Worm (Caenorhabditis elegans) whole organism, L1 larva: Measurements from ENCODE around the gene pho-5.

Source experiments
- ama-1 ChIP-seq: fragments of 150-350 bp; optimal IDR thresholded peaks from 2 replicates; lab custom pipeline; 2014
- lin-15B ChIP-seq: fragments of 150-350 bp; sonication (generic microtip); optimal IDR thresholded peaks from 3 replicates; lab custom pipeline; 2014; ENCODE audit warnings: missing biosample characterization, missing genetic modification characterization
- lin-39 ChIP-seq: fragments of 150-350 bp; optimal IDR thresholded peaks from 2 replicates; lab custom pipeline; 2014; ENCODE audit warnings: missing biosample characterization, missing genetic modification reagents, missing genetic modification characterization
- unc-130 ChIP-seq: fragments of 150-350 bp; optimal IDR thresholded peaks from 2 replicates; lab custom pipeline; 2017; ENCODE audit warnings: missing biosample characterization, missing genetic modification characterization, inconsistent platforms
- unc-62 ChIP-seq: fragments of 150-350 bp; optimal IDR thresholded peaks from 2 replicates; lab custom pipeline; 2014; ENCODE audit warnings: missing biosample characterization, missing genetic modification reagents, missing genetic modification characterization

DNA sequence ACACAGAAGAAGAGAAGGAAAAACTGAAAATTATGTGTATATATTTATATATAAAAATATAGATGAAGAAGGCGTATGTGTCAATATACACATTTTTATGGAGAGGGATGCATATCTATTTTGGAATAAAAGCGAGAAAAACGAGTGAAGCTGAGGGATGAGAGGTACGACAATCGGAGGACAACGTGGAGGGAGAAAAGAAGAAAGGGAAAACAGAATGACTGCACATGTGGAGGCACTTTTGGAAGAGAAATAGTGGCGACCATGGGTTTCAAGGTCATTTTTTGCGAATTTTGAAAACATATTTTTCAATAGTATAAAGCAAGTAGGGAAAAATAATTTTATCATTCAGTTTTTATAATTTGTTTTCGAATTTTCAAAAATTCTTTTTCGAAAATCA lies 6.9 kb upstream of the pho-5 start:
- TF ChIP-seq ama-1 (lab: Kevin White, UChicago): no peak
- TF ChIP-seq unc-62 (GFP tag; lab: Kevin White, UChicago): no peak
- TF ChIP-seq lin-39 (tag; lab: Kevin White, UChicago): no peak
- TF ChIP-seq unc-130 (tag; lab: Kevin White, UChicago): no peak
- no peak for TF ChIP-seq lin-15B
